Worm (Caenorhabditis elegans): ENCODE data around the gene Y45F10A.7.
A peak's percentile ranks its signal among the peaks of the same experiment; 100 is the strongest.
"Not testable (repeated sequence)": the region's sequence is repeated elsewhere in the genome, so short reads cannot be mapped to it uniquely, and the experiment has no call there.

The Y45F10A.7 gene

ce11 chrIV:13492271-13492670 lies at the start of gene Y45F10A.7:
TSS of gene Y45F10A.7 (plus strand) at chrIV:13492571.
- TF ChIP-seq K12H6.12 (tag; optimal IDR thresholded peaks at IDR 0.05) (no peak), dpl-1 (GFP tag; optimal IDR thresholded peaks at IDR 0.05) (no peak), D2030.7 (GFP tag; IDR thresholded peaks at IDR 0.05) (no peak), ztf-18 (tag; optimal IDR thresholded peaks at IDR 0.05) (no peak), Y53F4B.3 (GFP tag; IDR thresholded peaks at IDR 0.05) (no peak), bed-2 (GFP tag; IDR thresholded peaks at IDR 0.05) (no peak), Y67H2A.10 (GFP tag; conservative IDR thresholded peaks at IDR 0.05) (no peak), attf-3 (GFP tag; conservative IDR thresholded peaks at IDR 0.05) (no peak), madf-10 (tag; optimal IDR thresholded peaks at IDR 0.05) (no peak), hlh-26 (GFP tag; conservative IDR thresholded peaks at IDR 0.05) (no peak)

DNA sequence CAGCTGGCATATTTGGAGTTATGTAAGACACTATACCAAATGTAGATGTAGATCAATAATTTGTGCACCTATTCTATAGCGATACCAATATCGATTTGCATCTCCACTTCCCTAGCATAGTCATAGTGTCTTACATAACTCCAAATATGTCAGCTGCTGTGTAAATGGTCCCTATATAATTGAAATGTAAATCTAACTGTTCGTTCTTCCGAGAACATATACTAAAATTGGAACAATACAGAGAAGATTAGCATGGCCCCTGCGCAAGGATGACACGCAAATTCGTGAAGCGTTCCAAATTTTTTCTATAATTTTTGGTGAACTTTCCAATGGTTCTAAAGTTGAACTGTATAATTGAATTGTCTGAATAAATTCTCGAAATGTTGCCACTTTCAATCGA lies 48.8 kb upstream of the Y45F10A.7 start:
- peak; percentile 28 for TF ChIP-seq hmg-1.2 (GFP tag; IDR thresholded peaks at IDR 0.05)
- not testable (repeated sequence) for TF ChIP-seq snpc-4 (GFP tag; optimal IDR thresholded peaks at IDR 0.05)
- peak in 1 of 4 experiments; percentile 72 for TF ChIP-seq snpc-4 (tag; optimal IDR thresholded peaks at IDR 0.05)
- TF ChIP-seq rpc-1 (optimal IDR thresholded peaks at IDR 0.05), result peak; percentile 6
- TF ChIP-seq rpc-1 (tag; optimal IDR thresholded peaks at IDR 0.05), result peak; percentile 59

DNA sequence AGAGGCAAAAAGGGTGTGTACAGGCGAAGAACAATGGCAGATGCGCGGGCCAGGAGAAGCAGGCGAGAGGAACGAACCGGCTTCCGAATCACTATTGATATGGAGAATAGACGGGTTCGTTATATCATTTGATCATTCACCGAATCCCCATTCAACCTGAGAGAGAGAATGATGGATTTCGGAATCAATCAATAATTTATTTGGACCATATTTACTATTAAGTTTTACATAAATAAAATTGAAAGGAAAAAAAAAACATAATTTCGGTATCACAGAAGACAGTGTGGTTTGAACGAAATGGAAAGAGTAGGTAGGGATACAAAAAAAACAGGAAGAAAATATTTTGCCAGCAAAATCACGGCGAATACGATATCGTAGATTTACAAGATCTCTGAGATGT lies 47.1 kb upstream of the Y45F10A.7 start, which contains the start of gene mam-3:
Gene mam-3 (minus strand): TSS at position 101 of the 400 bp plus-strand sequence.
- TF ChIP-seq lag-1 (GFP tag; IDR thresholded peaks at IDR 0.05), result no peak
- TF ChIP-seq snpc-4 (GFP tag; optimal IDR thresholded peaks at IDR 0.05), result no peak
- peak in 1 of 4 experiments; percentile 10 for TF ChIP-seq snpc-4 (tag; optimal IDR thresholded peaks at IDR 0.05)

DNA sequence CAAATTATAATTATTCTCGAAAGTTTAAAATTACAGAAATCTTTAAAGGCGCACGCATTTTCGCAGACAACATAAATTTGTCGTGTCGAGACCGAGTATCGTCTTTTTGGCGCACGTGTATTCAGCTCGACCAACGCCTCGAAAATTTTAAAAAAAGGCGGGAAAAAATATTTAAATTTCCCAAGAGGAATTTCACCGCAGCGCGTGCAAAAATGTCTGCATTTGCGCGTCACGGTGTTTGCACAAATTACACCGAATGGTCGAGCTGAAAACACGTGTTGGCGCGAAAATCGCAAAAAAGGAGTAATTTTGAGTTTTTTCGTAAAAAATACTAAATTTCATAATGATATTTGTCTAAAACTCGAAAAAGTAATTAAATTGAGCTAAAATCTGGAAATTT lies 41.6 kb upstream of the Y45F10A.7 start:
- TF ChIP-seq egrh-3 (GFP tag; IDR thresholded peaks at IDR 0.05), result no peak
- no peak for TF ChIP-seq tbp1 (GFP tag; optimal IDR thresholded peaks at IDR 0.05)
- TF ChIP-seq zim-3 (tag; optimal IDR thresholded peaks at IDR 0.05), result no peak
- no peak for TF ChIP-seq gei-17 (GFP tag; optimal IDR thresholded peaks at IDR 0.05)
- TF ChIP-seq tbx-9 (tag; optimal IDR thresholded peaks at IDR 0.05; ENCODE audit: borderline replicate concordance), result no peak
- TF ChIP-seq dpff-1 (tag; optimal IDR thresholded peaks at IDR 0.05), result no peak
- TF ChIP-seq hmg-20 (GFP tag; IDR thresholded peaks at IDR 0.05), result no peak
- TF ChIP-seq attf-3 (GFP tag; conservative IDR thresholded peaks at IDR 0.05), result no peak
- no peak for TF ChIP-seq B0261.1 (tag; optimal IDR thresholded peaks at IDR 0.05)
- 0 out of 2 replicates have a peak, but pooled peaks have one; percentile 38 for TF ChIP-seq madf-8 (GFP tag; conservative IDR thresholded peaks at IDR 0.05)
- TF ChIP-seq rpc-1 (optimal IDR thresholded peaks at IDR 0.05), result no peak
- TF ChIP-seq rpc-1 (tag; optimal IDR thresholded peaks at IDR 0.05), result no peak
- no peak for TF ChIP-seq die-1 (tag; optimal IDR thresholded peaks at IDR 0.05)
- no peak for TF ChIP-seq ama-1 (optimal IDR thresholded peaks at IDR 0.05)
- TF ChIP-seq ama-1 (GFP tag; optimal IDR thresholded peaks at IDR 0.05), result no peak
- TF ChIP-seq lsl-1 (GFP tag; optimal IDR thresholded peaks at IDR 0.05), result peak; percentile 59
- no peak for TF ChIP-seq hlh-12 (tag; optimal IDR thresholded peaks at IDR 0.05)
- TF ChIP-seq Y53G8AR.9 (GFP tag; conservative IDR thresholded peaks at IDR 0.05), result no peak
- TF ChIP-seq lag-1 (GFP tag; IDR thresholded peaks at IDR 0.05), result no peak
- no peak for TF ChIP-seq egl-18 (GFP tag; IDR thresholded peaks at IDR 0.05)
- peak; percentile 34 for TF ChIP-seq tlf-1 (GFP tag; optimal IDR thresholded peaks at IDR 0.05)
- TF ChIP-seq athp-1 (tag; optimal IDR thresholded peaks at IDR 0.05), result no peak
- peak; percentile 71 for TF ChIP-seq madf-6 (GFP tag; IDR thresholded peaks at IDR 0.05)
- TF ChIP-seq ZK185.1 (tag; optimal IDR thresholded peaks at IDR 0.05; ENCODE audit: poor library complexity, severe bottlenecking), result no peak
- no peak for TF ChIP-seq nhr-80 (tag; optimal IDR thresholded peaks at IDR 0.05)
- no peak for TF ChIP-seq ztf-3 (GFP tag; optimal IDR thresholded peaks at IDR 0.05)
- TF ChIP-seq him-1 (tag; optimal IDR thresholded peaks at IDR 0.05), result peak; percentile 32
- no peak for TF ChIP-seq ceh-100 (GFP tag; IDR thresholded peaks at IDR 0.05)
- no peak for TF ChIP-seq pha-4 (tag; optimal IDR thresholded peaks at IDR 0.05)
- no peak for TF ChIP-seq pbrm-1 (GFP tag; IDR thresholded peaks at IDR 0.05)
- no peak for TF ChIP-seq rec-8 (tag; optimal IDR thresholded peaks at IDR 0.05)
- TF ChIP-seq dpl-1 (GFP tag; optimal IDR thresholded peaks at IDR 0.05), result peak; percentile 30
- no peak for TF ChIP-seq nfya-2 (GFP tag; IDR thresholded peaks at IDR 0.05)
- TF ChIP-seq C17E4.6 (GFP tag; IDR thresholded peaks at IDR 0.05), result no peak

All from whole organism, young adult.